Worm (Caenorhabditis elegans): ENCODE results near the gene apa-2.

- TF ChIP-seq elt-1 (tag; optimal IDR thresholded peaks at IDR 0.05; ENCODE audit: borderline replicate concordance, insufficient read depth) = no peak
- TF ChIP-seq nhr-76 (tag; optimal IDR thresholded peaks at IDR 0.05) = no peak
- TF ChIP-seq cnd-1 (tag; optimal IDR thresholded peaks at IDR 0.05) = no peak
- no peak for TF ChIP-seq bed-3 (GFP tag; optimal IDR thresholded peaks at IDR 0.05)
- no peak for TF ChIP-seq snpc-4 (tag; optimal IDR thresholded peaks at IDR 0.05)
- TF ChIP-seq unc-62 (GFP tag; optimal IDR thresholded peaks at IDR 0.05) = no peak
- no peak for TF ChIP-seq unc-39 (tag; optimal IDR thresholded peaks at IDR 0.05)
- no peak for TF ChIP-seq nhr-12 (tag; optimal IDR thresholded peaks at IDR 0.05)
- TF ChIP-seq blmp-1 (tag; optimal IDR thresholded peaks at IDR 0.05) = no peak
- TF ChIP-seq ceh-43 (GFP tag; optimal IDR thresholded peaks at IDR 0.05) = no peak
- no peak for TF ChIP-seq lin-13 (tag; optimal IDR thresholded peaks at IDR 0.05)
- no peak for TF ChIP-seq ztf-11 (tag; optimal IDR thresholded peaks at IDR 0.05)
- no peak for TF ChIP-seq M03D4.4 (tag; optimal IDR thresholded peaks at IDR 0.05)
Measured at ce11 chrX:9302763-9303162, 35.7 kb upstream of the apa-2 start.
